Worm (Caenorhabditis elegans) whole organism, L1 larva: Measurements from ENCODE around the gene mxl-2.

Source experiments
- Y116A8C.19 ChIP-seq: sonication (generic microtip); optimal IDR thresholded peaks from 2 replicates; lab custom pipeline; 2016; ENCODE audit warnings: missing compliant biosample characterization, missing genetic modification characterization, borderline replicate concordance
- elt-3 ChIP-seq, 6 experiments: fragments of 150-350 bp in 1 of 6; sonication (generic microtip); optimal IDR thresholded peaks; 2 replicates each; lab custom pipeline; 2017 to 2018; ENCODE audit warnings: missing biosample characterization in 6 of 6, missing genetic modification characterization in 6 of 6, inconsistent platforms in 1 of 6
- fkh-8 ChIP-seq: sonication (generic microtip); optimal IDR thresholded peaks from 2 replicates; lab custom pipeline; 2016; ENCODE audit warnings: mild to moderate bottlenecking, missing genetic modification characterization, missing compliant biosample characterization
- grh-1 ChIP-seq: fragments of 200-800 bp; sonication (Bioruptor generic); IDR thresholded peaks from 2 replicates; pipeline ENCODE4 v1.3.6; 2022; ENCODE audit warnings: missing genetic modification reagents, missing genetic modification characterization, missing compliant biosample characterization
- jun-1 ChIP-seq: fragments of 150-350 bp; optimal IDR thresholded peaks from 2 replicates; lab custom pipeline; 2014; ENCODE audit warnings: missing biosample characterization, missing genetic modification reagents, missing genetic modification characterization
- nhr-12 ChIP-seq: sonication (generic microtip); optimal IDR thresholded peaks from 2 replicates; lab custom pipeline; 2017; ENCODE audit warnings: missing biosample characterization, missing genetic modification characterization
- nhr-237 ChIP-seq: fragments of 150-350 bp; optimal IDR thresholded peaks from 2 replicates; lab custom pipeline; 2014; ENCODE audit warnings: missing biosample characterization, missing genetic modification characterization
- nhr-28 ChIP-seq: fragments of 150-350 bp; optimal IDR thresholded peaks from 2 replicates; lab custom pipeline; 2014; ENCODE audit warnings: missing biosample characterization, missing genetic modification characterization
- nhr-84 ChIP-seq: sonication (generic microtip); optimal IDR thresholded peaks from 2 replicates; lab custom pipeline; 2017; ENCODE audit warnings: missing biosample characterization, missing genetic modification characterization
- pqm-1 ChIP-seq: sonication (generic microtip); optimal IDR thresholded peaks from 3 replicates; lab custom pipeline; 2017; ENCODE audit warnings: missing biosample characterization, missing genetic modification characterization
- snpc-4 ChIP-seq: fragments of 150-350 bp; optimal IDR thresholded peaks from 2 replicates; lab custom pipeline; 2014; ENCODE audit warnings: missing biosample characterization, missing genetic modification characterization
- vab-15 ChIP-seq: sonication (generic microtip); optimal IDR thresholded peaks from 2 replicates; lab custom pipeline; 2017; ENCODE audit warnings: missing genotype, mild to moderate bottlenecking, missing genetic modification characterization, missing compliant biosample characterization
- zip-4 ChIP-seq: fragments of 200-800 bp; sonication (Bioruptor generic); optimal IDR thresholded peaks from 2 replicates; lab custom pipeline; 2018; ENCODE audit warnings: mild to moderate bottlenecking, missing genetic modification characterization, moderate library complexity, missing compliant biosample characterization

DNA sequence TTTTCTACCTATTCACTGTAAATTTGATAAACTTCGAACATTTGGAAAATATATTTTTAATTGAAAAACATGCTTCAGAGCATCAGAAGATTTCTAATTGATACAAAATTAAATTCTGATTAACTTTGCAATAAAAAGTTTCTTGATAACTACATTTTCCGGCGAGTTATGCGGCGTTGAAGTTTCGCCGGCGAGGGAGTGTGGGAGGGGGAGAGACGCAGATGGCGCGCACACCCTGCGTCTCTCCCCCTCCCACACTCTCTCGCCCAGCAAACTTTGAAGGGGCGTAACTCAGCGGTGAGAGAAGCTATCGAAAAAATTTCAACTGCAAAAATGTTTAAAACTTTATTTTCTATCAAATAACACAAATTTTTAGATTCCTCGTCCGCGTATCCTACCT, 34.6 kb upstream of the mxl-2 start:
- no peak for TF ChIP-seq nhr-84
- no peak for TF ChIP-seq jun-1 (tag; lab: Kevin White, UChicago)
- TF ChIP-seq snpc-4 (tag; lab: Kevin White, UChicago): no peak
- TF ChIP-seq pqm-1 (tag; lab: Kevin White, UChicago): no peak
- TF ChIP-seq fkh-8 (tag; lab: Kevin White, UChicago): no peak
- no peak for TF ChIP-seq nhr-28
- no peak for TF ChIP-seq elt-3 (tag; optimal IDR thresholded peaks at IDR 0.05; lab: Kevin White, UChicago)
- TF ChIP-seq Y116A8C.19: no peak
- no peak for TF ChIP-seq vab-15 (tag; lab: Kevin White, UChicago)
- TF ChIP-seq grh-1 (GFP tag; lab: Robert Waterston, UW): no peak
- no peak for TF ChIP-seq zip-4 (GFP tag; lab: Kevin White, UChicago)
- no peak for TF ChIP-seq nhr-237 (tag; lab: Kevin White, UChicago)
- TF ChIP-seq nhr-12 (tag; lab: Kevin White, UChicago): no peak
